Worm (Caenorhabditis elegans): Measurements from ENCODE around the gene noa-1.
A peak's percentile ranks its signal among the peaks of the same experiment; 100 is the strongest.

The noa-1 gene

DNA sequence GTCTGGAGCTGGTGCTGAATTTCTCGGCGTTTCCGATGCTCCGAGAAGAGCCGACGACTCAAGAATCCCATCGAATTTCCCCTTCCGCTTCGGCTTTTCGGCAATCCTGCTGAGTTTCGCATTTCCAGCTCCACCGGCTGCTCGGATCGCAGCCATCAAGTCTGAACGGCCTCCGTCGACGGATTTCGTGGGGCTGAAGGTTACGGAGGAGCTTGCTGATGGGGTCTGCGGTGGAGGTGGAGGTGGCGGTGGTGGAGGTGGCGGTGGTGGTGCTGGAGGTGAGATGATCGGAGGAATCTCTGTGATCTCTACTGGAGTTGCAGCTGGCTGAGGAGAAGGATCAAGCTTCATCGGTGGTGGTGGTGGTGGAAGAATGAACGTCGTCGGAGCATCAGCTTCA lies 2.1 kb upstream of the noa-1 start:
- TF ChIP-seq aly-2 (tag; optimal IDR thresholded peaks at IDR 0.05) (no peak), ZK546.5 (tag; optimal IDR thresholded peaks at IDR 0.05) (no peak), ceh-82 (tag; optimal IDR thresholded peaks at IDR 0.05) (no peak), Y55F3AM.14 (GFP tag; optimal IDR thresholded peaks at IDR 0.05) (no peak), unc-62 (GFP tag; optimal IDR thresholded peaks at IDR 0.05) (no peak), fos-1 (tag; optimal IDR thresholded peaks at IDR 0.05) (no peak), sma-3 (GFP tag; optimal IDR thresholded peaks at IDR 0.05) (no peak), nhr-21 (tag; optimal IDR thresholded peaks at IDR 0.05) (no peak), unc-39 (tag; optimal IDR thresholded peaks at IDR 0.05) (no peak)

DNA sequence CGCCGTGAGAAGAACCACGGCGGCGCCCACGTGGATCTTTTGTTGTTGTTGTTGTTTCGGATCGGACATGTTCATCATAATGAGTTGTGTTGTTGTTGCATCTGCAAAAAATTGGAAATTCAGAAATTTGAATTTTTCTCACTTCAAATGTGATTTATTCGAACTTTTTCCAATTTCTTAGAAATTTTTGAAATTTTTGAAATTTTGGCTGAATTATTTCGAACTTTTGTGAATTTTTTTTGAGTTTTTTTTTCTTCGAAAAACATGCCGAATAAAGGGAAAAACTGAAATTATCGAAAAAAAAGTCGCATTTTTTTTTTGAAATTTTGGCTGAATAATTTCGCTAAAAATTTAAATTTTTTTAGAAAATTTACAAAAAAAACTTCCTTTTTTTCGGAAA lies 9.7 kb downstream of the noa-1 start, which contains the start of gene snx-14:
snx-14 (minus strand) TSS at position 101 of the 400 bp plus-strand sequence.
- no peak for TF ChIP-seq ceh-16 (tag; optimal IDR thresholded peaks at IDR 0.05)
- TF ChIP-seq sma-9 (GFP tag; optimal IDR thresholded peaks at IDR 0.05), result no peak
- TF ChIP-seq sma-9 (tag; optimal IDR thresholded peaks at IDR 0.05), result no peak
- TF ChIP-seq ztf-1 (GFP tag; conservative IDR thresholded peaks at IDR 0.05), result no peak
- no peak for TF ChIP-seq unc-55 (GFP tag; optimal IDR thresholded peaks at IDR 0.05)
- TF ChIP-seq ztf-4 (tag; optimal IDR thresholded peaks at IDR 0.05), result no peak
- no peak for TF ChIP-seq ama-1 (optimal IDR thresholded peaks at IDR 0.05)
- no peak for TF ChIP-seq nhr-25 (tag; optimal IDR thresholded peaks at IDR 0.05)
- TF ChIP-seq Y55F3AM.14 (GFP tag; optimal IDR thresholded peaks at IDR 0.05), result no peak
- TF ChIP-seq elt-1 (tag; optimal IDR thresholded peaks at IDR 0.05), result no peak
- TF ChIP-seq fos-1 (tag; optimal IDR thresholded peaks at IDR 0.05), result no peak
- no peak for TF ChIP-seq sem-4 (tag; optimal IDR thresholded peaks at IDR 0.05)
- no peak for TF ChIP-seq C34F6.9 (tag; optimal IDR thresholded peaks at IDR 0.05)
- TF ChIP-seq nhr-77 (tag; optimal IDR thresholded peaks at IDR 0.05), result no peak
- TF ChIP-seq alr-1 (tag; optimal IDR thresholded peaks at IDR 0.05), result no peak

ce11 chrII:13530657-13531056 lies 10.2 kb downstream of the noa-1 start:
- TF ChIP-seq ama-1 (optimal IDR thresholded peaks at IDR 0.05) (no peak), lin-39 (tag; optimal IDR thresholded peaks at IDR 0.05) (no peak), lsy-2 (tag; optimal IDR thresholded peaks at IDR 0.05) (no peak), lin-13 (GFP tag; optimal IDR thresholded peaks at IDR 0.05) (no peak), nhr-11 (tag; optimal IDR thresholded peaks at IDR 0.05) (no peak), egl-27 (tag; optimal IDR thresholded peaks at IDR 0.05) (no peak), ZK546.5 (tag; optimal IDR thresholded peaks at IDR 0.05) (no peak), Y55F3AM.14 (GFP tag; optimal IDR thresholded peaks at IDR 0.05) (no peak), sma-9 (GFP tag; optimal IDR thresholded peaks at IDR 0.05) (no peak), sma-9 (tag; optimal IDR thresholded peaks at IDR 0.05) (no peak), nhr-6 (tag; optimal IDR thresholded peaks at IDR 0.05) (no peak), ceh-16 (tag; optimal IDR thresholded peaks at IDR 0.05) (no peak), nhr-10 (tag; optimal IDR thresholded peaks at IDR 0.05) (no peak), mbf-1 (tag; optimal IDR thresholded peaks at IDR 0.05) (no peak), nhr-237 (tag; optimal IDR thresholded peaks at IDR 0.05) (no peak), gmeb-1 (tag; optimal IDR thresholded peaks at IDR 0.05) (no peak), mab-5 (tag; optimal IDR thresholded peaks at IDR 0.05) (no peak)

- TF ChIP-seq zag-1 (tag; optimal IDR thresholded peaks at IDR 0.05) (no peak), gmeb-1 (tag; optimal IDR thresholded peaks at IDR 0.05) (no peak), elt-1 (tag; optimal IDR thresholded peaks at IDR 0.05) (no peak), nhr-6 (tag; optimal IDR thresholded peaks at IDR 0.05) (no peak), egl-27 (tag; optimal IDR thresholded peaks at IDR 0.05) (no peak), dmd-4 (tag; optimal IDR thresholded peaks at IDR 0.05) (no peak), mdl-1 (tag; optimal IDR thresholded peaks at IDR 0.05) (no peak), lin-11 (tag; optimal IDR thresholded peaks at IDR 0.05) (no peak), ztf-1 (GFP tag; conservative IDR thresholded peaks at IDR 0.05) (no peak), lin-39 (tag; optimal IDR thresholded peaks at IDR 0.05) (no peak), alr-1 (tag; optimal IDR thresholded peaks at IDR 0.05) (no peak), C34F6.9 (tag; optimal IDR thresholded peaks at IDR 0.05) (no peak)
These were observed 11.7 kb downstream of the noa-1 start for ce11 chrII:13529131-13529530.

DNA sequence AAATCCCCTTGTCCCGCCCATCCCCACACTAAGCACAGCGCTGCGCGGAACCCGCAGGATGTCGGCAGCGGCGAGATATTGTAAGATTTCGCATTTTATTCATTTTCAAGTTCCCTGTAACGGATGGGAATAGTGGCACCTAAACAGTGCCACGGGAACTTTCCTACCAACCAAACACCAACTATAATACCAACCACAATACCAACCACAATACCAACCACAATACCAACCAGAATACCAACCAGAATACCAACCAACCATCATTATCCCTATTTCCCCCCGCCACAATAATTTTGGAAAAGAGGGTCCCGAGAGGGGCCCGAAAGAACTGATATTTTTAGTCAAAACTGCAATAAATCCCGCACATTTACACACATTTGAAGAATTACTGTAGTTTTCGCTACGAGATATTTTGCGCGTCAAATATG lies 18.9 kb downstream of the noa-1 start:
- TF ChIP-seq snpc-4 (tag; optimal IDR thresholded peaks at IDR 0.05) (peak; percentile 90), sma-3 (GFP tag; optimal IDR thresholded peaks at IDR 0.05) (peak; percentile 9), unc-39 (tag; optimal IDR thresholded peaks at IDR 0.05) (no peak), skn-1 (tag; optimal IDR thresholded peaks at IDR 0.05) (no peak), lsy-2 (tag; optimal IDR thresholded peaks at IDR 0.05) (no peak), mab-5 (tag; optimal IDR thresholded peaks at IDR 0.05) (no peak), unc-55 (GFP tag; optimal IDR thresholded peaks at IDR 0.05) (no peak)
